Worm (Caenorhabditis elegans): ENCODE measurements around the gene cdgs-1.
A peak's percentile ranks its signal among the peaks of the same experiment; 100 is the strongest.

Gene cdgs-1

ce11 chrIV:7789521-7789949 is 26.0 kb downstream of the cdgs-1 start, which contains the start of gene imp-3 (continued):
- no peak for TF ChIP-seq madf-9 (GFP tag; conservative IDR thresholded peaks at IDR 0.05)
- no peak for TF ChIP-seq egl-27 (tag; optimal IDR thresholded peaks at IDR 0.05)
- no peak for TF ChIP-seq zip-11 (GFP tag; IDR thresholded peaks at IDR 0.05)
- TF ChIP-seq ceh-44 (GFP tag; IDR thresholded peaks at IDR 0.05): no peak
- TF ChIP-seq arid-1 (GFP tag; conservative IDR thresholded peaks at IDR 0.05): peak; percentile 65; the same call in 1 of the 2 replicates
- TF ChIP-seq unc-130 (GFP tag; optimal IDR thresholded peaks at IDR 0.05): no peak
- TF ChIP-seq skn-1 (tag; optimal IDR thresholded peaks at IDR 0.05): no peak
- TF ChIP-seq ceh-62 (tag; optimal IDR thresholded peaks at IDR 0.05): no peak
- TF ChIP-seq aha-1 (tag): peak; percentile 98
- no peak for TF ChIP-seq sdz-12 (GFP tag; optimal IDR thresholded peaks at IDR 0.05)
- TF ChIP-seq jun-1 (tag; optimal IDR thresholded peaks at IDR 0.05): no peak
- TF ChIP-seq mdt-29 (GFP tag; IDR thresholded peaks at IDR 0.05): no peak
- TF ChIP-seq fos-1 (tag; optimal IDR thresholded peaks at IDR 0.05): no peak
- TF ChIP-seq hlh-11 (tag; optimal IDR thresholded peaks at IDR 0.05): peak; percentile 67
- no peak for TF ChIP-seq Y75B8A.6 (GFP tag; IDR thresholded peaks at IDR 0.05)
- TF ChIP-seq nhr-42 (GFP tag; IDR thresholded peaks at IDR 0.05): 0 out of 2 replicates have a peak, but pooled peaks have one; percentile 9

DNA sequence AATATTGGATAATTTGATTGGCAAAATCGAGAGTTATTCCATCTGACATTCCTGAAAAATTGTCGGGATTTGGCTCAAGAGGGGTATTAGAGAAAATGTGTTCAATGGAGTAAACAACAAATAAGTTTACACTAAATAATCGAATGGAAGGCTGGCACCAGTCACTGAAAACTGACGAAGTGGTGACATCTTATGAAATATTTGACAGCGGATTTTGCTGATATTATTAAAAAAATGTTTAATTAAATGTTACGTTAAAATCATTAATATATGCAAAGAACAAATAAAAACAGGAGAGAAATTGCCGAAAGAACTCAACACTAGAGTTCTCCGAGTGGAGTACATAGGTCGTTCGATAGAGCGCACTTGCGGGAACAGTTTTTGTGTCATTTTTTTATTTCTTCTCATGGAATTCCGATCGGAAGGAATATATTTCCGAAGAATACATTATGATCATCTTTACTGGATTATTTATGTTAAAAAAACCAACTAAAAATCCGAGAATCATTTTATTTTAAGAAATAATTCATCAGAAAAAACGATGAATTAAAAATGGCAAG is 29.9 kb downstream of the cdgs-1 start, which contains the start of gene tag-322:
Gene tag-322 (minus strand): TSS at position 51 of the 560 bp plus-strand sequence.
- TF ChIP-seq ama-1 (optimal IDR thresholded peaks at IDR 0.05): peak; percentile 44
- TF ChIP-seq hlh-30 (tag; optimal IDR thresholded peaks at IDR 0.05; ENCODE audit: insufficient read depth): peak; percentile 54
- no peak for TF ChIP-seq nhr-11 (tag; optimal IDR thresholded peaks at IDR 0.05)
- peak; percentile 25; the same call in 1 of the 2 replicates for TF ChIP-seq dmd-6 (GFP tag; IDR thresholded peaks at IDR 0.05)
- TF ChIP-seq ZK337.2 (GFP tag; IDR thresholded peaks at IDR 0.05): no peak
- no peak for TF ChIP-seq vab-7 (GFP tag; IDR thresholded peaks at IDR 0.05)
- TF ChIP-seq mes-2 (tag; optimal IDR thresholded peaks at IDR 0.05; ENCODE audit: poor library complexity, severe bottlenecking): peak; percentile 84
- no peak for TF ChIP-seq ZK546.5 (tag; optimal IDR thresholded peaks at IDR 0.05)
- TF ChIP-seq F37D6.2 (tag; optimal IDR thresholded peaks at IDR 0.05): peak; percentile 16
- no peak for TF ChIP-seq T26A8.4 (GFP tag; IDR thresholded peaks at IDR 0.05)
- no peak for TF ChIP-seq daf-12 (tag; optimal IDR thresholded peaks at IDR 0.05)
- TF ChIP-seq dmd-9 (GFP tag; IDR thresholded peaks at IDR 0.05): no peak
- no peak for TF ChIP-seq nhr-76 (tag; optimal IDR thresholded peaks at IDR 0.05)
- TF ChIP-seq hif-1 (tag; optimal IDR thresholded peaks at IDR 0.05): peak in 1 of 2 experiments; percentile 4
- peak; percentile 32 to 92 for TF ChIP-seq lsy-2 (tag; optimal IDR thresholded peaks at IDR 0.05)
- no peak for TF ChIP-seq lin-29 (GFP tag; IDR thresholded peaks at IDR 0.05)
- TF ChIP-seq nhr-28 (tag; optimal IDR thresholded peaks at IDR 0.05): peak; percentile 44
- TF ChIP-seq nhr-102 (tag; optimal IDR thresholded peaks at IDR 0.05): peak; percentile 42
- TF ChIP-seq ztf-7 (tag; optimal IDR thresholded peaks at IDR 0.05): peak; percentile 11
- no peak for TF ChIP-seq lin-39 (tag; optimal IDR thresholded peaks at IDR 0.05)
- TF ChIP-seq lim-7 (GFP tag; IDR thresholded peaks at IDR 0.05): no peak
- TF ChIP-seq F44E2.7 (GFP tag; IDR thresholded peaks at IDR 0.05): no peak
- peak; percentile 42 for TF ChIP-seq nhr-77 (tag; optimal IDR thresholded peaks at IDR 0.05)
- no peak for TF ChIP-seq madf-9 (GFP tag; conservative IDR thresholded peaks at IDR 0.05)
- TF ChIP-seq mep-1 (tag; optimal IDR thresholded peaks at IDR 0.05): peak; percentile 85
- peak in 1 of 2 experiments; percentile 32 for TF ChIP-seq daf-16 (GFP tag; optimal IDR thresholded peaks at IDR 0.05)
- peak; percentile 45 for TF ChIP-seq daf-16 (tag; optimal IDR thresholded peaks at IDR 0.05)
- TF ChIP-seq nhr-6 (tag; optimal IDR thresholded peaks at IDR 0.05): peak; percentile 31
- no peak for TF ChIP-seq D1046.2 (GFP tag; IDR thresholded peaks at IDR 0.05)
- no peak for TF ChIP-seq jun-1 (tag; optimal IDR thresholded peaks at IDR 0.05)
- TF ChIP-seq aly-2 (tag; optimal IDR thresholded peaks at IDR 0.05): no peak
- no peak for TF ChIP-seq pha-4 (GFP tag; IDR thresholded peaks at IDR 0.05)
- TF ChIP-seq pha-4 (tag; optimal IDR thresholded peaks at IDR 0.05): peak; percentile 18
- 0 out of 2 replicates have a peak, but pooled peaks have one; percentile 32 for TF ChIP-seq arid-1 (GFP tag; conservative IDR thresholded peaks at IDR 0.05)
- peak; percentile 32 for TF ChIP-seq hlh-11 (tag; optimal IDR thresholded peaks at IDR 0.05)
- peak; percentile 21 for TF ChIP-seq lin-13 (GFP tag; optimal IDR thresholded peaks at IDR 0.05)
- peak; percentile 47 for TF ChIP-seq T20F7.1 (GFP tag; optimal IDR thresholded peaks at IDR 0.05)
- peak; percentile 58 for TF ChIP-seq spr-1 (tag; optimal IDR thresholded peaks at IDR 0.05)
- no peak for TF ChIP-seq Y48G9A.11 (GFP tag; IDR thresholded peaks at IDR 0.05)

All from whole organism, L4 larva.